Worm (Caenorhabditis elegans) whole organism, young adult: ENCODE data around the gene cng-3.

ENCODE experiments used
- B0261.1 ChIP-seq: sonication (generic microtip); optimal IDR thresholded peaks from 2 replicates; lab custom pipeline; 2016; ENCODE audit warnings: mild to moderate bottlenecking, missing genetic modification characterization, moderate library complexity, missing compliant biosample characterization
- C06A6.2 ChIP-seq: fragments of 200-800 bp; sonication (Bioruptor generic); conservative IDR thresholded peaks from 2 replicates; pipeline ENCODE4 v1.3.6; 2022; ENCODE audit warnings: missing genetic modification characterization, missing compliant biosample characterization
- C17E4.6 ChIP-seq: fragments of 200-800 bp; sonication (Bioruptor generic); IDR thresholded peaks from 2 replicates; pipeline ENCODE4 v1.3.6; 2022; ENCODE audit warnings: missing genetic modification reagents, missing genetic modification characterization, missing compliant biosample characterization
- D2030.7 ChIP-seq: fragments of 200-800 bp; sonication (Bioruptor generic); IDR thresholded peaks from 2 replicates; pipeline ENCODE4 v1.3.6; 2022; ENCODE audit warnings: missing genetic modification reagents, missing genetic modification characterization, missing compliant biosample characterization
- F33H1.4 ChIP-seq: fragments of 200-800 bp; sonication (Bioruptor generic); IDR thresholded peaks from 2 replicates; pipeline ENCODE4 v1.3.6; 2022; ENCODE audit warnings: missing genetic modification reagents, missing genetic modification characterization, missing compliant biosample characterization
- F37B4.10 ChIP-seq: fragments of 200-800 bp; sonication (Bioruptor generic); IDR thresholded peaks from 2 replicates; pipeline ENCODE4 v1.3.6; 2022; ENCODE audit warnings: missing genetic modification characterization, missing compliant biosample characterization
- F52B5.7 ChIP-seq: sonication (generic microtip); optimal IDR thresholded peaks from 2 replicates; lab custom pipeline; 2016; ENCODE audit warnings: mild to moderate bottlenecking, missing genetic modification characterization, missing compliant biosample characterization
- F57C9.4 ChIP-seq: sonication (generic microtip); optimal IDR thresholded peaks from 2 replicates; lab custom pipeline; 2017; ENCODE audit warnings: mild to moderate bottlenecking, missing genetic modification characterization, missing compliant biosample characterization
- K12H6.12 ChIP-seq: fragments of 200-800 bp; sonication (Bioruptor generic); optimal IDR thresholded peaks from 2 replicates; lab custom pipeline; 2018; ENCODE audit warnings: mild to moderate bottlenecking, missing genetic modification characterization, missing compliant biosample characterization
- T07F8.4 ChIP-seq: sonication (generic microtip); optimal IDR thresholded peaks from 2 replicates; lab custom pipeline; 2016; ENCODE audit warnings: mild to moderate bottlenecking, missing genetic modification characterization, moderate library complexity, missing compliant biosample characterization
- T26A5.8 ChIP-seq: sonication (generic microtip); optimal IDR thresholded peaks from 2 replicates; lab custom pipeline; 2016; ENCODE audit warnings: missing genetic modification characterization, missing compliant biosample characterization
- Y79H2A.3 ChIP-seq: fragments of 200-800 bp; sonication (Bioruptor generic); conservative IDR thresholded peaks from 2 replicates; pipeline ENCODE4 v1.3.6; 2022; ENCODE audit warnings: missing genetic modification reagents, missing genetic modification characterization, missing compliant biosample characterization
- Y95B8A.8 ChIP-seq: fragments of 200-800 bp; sonication (Bioruptor generic); IDR thresholded peaks from 2 replicates; pipeline ENCODE4 v1.3.6; 2022; ENCODE audit warnings: missing genetic modification reagents, missing genetic modification characterization, missing compliant biosample characterization
- aptf-3 ChIP-seq: fragments of 200-800 bp; sonication (Bioruptor generic); IDR thresholded peaks from 2 replicates; pipeline ENCODE4 v1.3.6; 2022; ENCODE audit warnings: missing genetic modification characterization, missing compliant biosample characterization
- atf-7 ChIP-seq: sonication (generic microtip); optimal IDR thresholded peaks from 2 replicates; lab custom pipeline; 2017; ENCODE audit warnings: mild to moderate bottlenecking, missing genetic modification characterization, missing compliant biosample characterization
- athp-1 ChIP-seq: sonication (generic microtip); optimal IDR thresholded peaks from 2 replicates; lab custom pipeline; 2017; ENCODE audit warnings: mild to moderate bottlenecking, missing genetic modification characterization, missing compliant biosample characterization
- attf-5 ChIP-seq: fragments of 200-800 bp; sonication (Bioruptor generic); optimal IDR thresholded peaks from 2 replicates; lab custom pipeline; 2018; ENCODE audit warnings: mild to moderate bottlenecking, missing genetic modification characterization, missing compliant biosample characterization
- ccch-3 ChIP-seq: fragments of 200-800 bp; sonication (Bioruptor generic); optimal IDR thresholded peaks from 2 replicates; lab custom pipeline; 2018; ENCODE audit warnings: mild to moderate bottlenecking, missing genetic modification characterization, missing compliant biosample characterization
- cebp-1 ChIP-seq, 2 experiments: fragments of 200-800 bp in 1 of 2; sonication (Bioruptor generic) in 1 of 2; sonication (generic microtip) in 1 of 2; IDR thresholded peaks in 1 of 2; optimal IDR thresholded peaks in 1 of 2; 2 replicates each; pipeline versions ENCODE4 v1.3.6 to Lab custom; 2017 to 2022; ENCODE audit warnings: missing compliant biosample characterization in 2 of 2, missing genetic modification characterization in 2 of 2, mild to moderate bottlenecking in 1 of 2, missing genetic modification reagents in 1 of 2, moderate library complexity in 1 of 2
- ceh-58 ChIP-seq: fragments of 200-800 bp; sonication (Bioruptor generic); IDR thresholded peaks from 2 replicates; pipeline ENCODE4 v1.3.6; 2022; ENCODE audit warnings: missing genetic modification characterization, missing compliant biosample characterization
- ceh-91 ChIP-seq: fragments of 200-800 bp; sonication (Bioruptor generic); IDR thresholded peaks from 2 replicates; pipeline ENCODE4 v1.3.6; 2022; ENCODE audit warnings: missing genetic modification reagents, missing genetic modification characterization, missing compliant biosample characterization
- egl-18 ChIP-seq: fragments of 200-800 bp; sonication (Bioruptor generic); IDR thresholded peaks from 2 replicates; pipeline ENCODE4 v1.3.6; 2022; ENCODE audit warnings: missing genetic modification reagents, missing genetic modification characterization, missing compliant biosample characterization
- egl-44 ChIP-seq: fragments of 200-800 bp; sonication (Bioruptor generic); IDR thresholded peaks from 2 replicates; pipeline ENCODE4 v1.3.6; 2022; ENCODE audit warnings: missing genetic modification reagents, missing genetic modification characterization, missing compliant biosample characterization
- gei-17 ChIP-seq: fragments of 200-800 bp; sonication (Bioruptor generic); optimal IDR thresholded peaks from 2 replicates; lab custom pipeline; 2018; ENCODE audit warnings: mild to moderate bottlenecking, missing genetic modification characterization, missing compliant biosample characterization
- him-1 ChIP-seq: sonication (generic microtip); optimal IDR thresholded peaks from 2 replicates; lab custom pipeline; 2016; ENCODE audit warnings: missing genotype, missing genetic modification reagents, missing genetic modification characterization, missing compliant biosample characterization
- hlh-26 ChIP-seq: fragments of 200-800 bp; sonication (Bioruptor generic); conservative IDR thresholded peaks from 2 replicates; pipeline ENCODE4 v1.3.6; 2022; ENCODE audit warnings: missing genetic modification reagents, missing genetic modification characterization, missing compliant biosample characterization
- hmg-1.2 ChIP-seq: fragments of 200-800 bp; sonication (Bioruptor generic); IDR thresholded peaks from 2 replicates; pipeline ENCODE4 v1.3.6; 2022; ENCODE audit warnings: missing genetic modification reagents, missing genetic modification characterization, missing compliant biosample characterization
- hrde-1 ChIP-seq: sonication (generic microtip); optimal IDR thresholded peaks from 2 replicates; lab custom pipeline; 2016; ENCODE audit warnings: missing genetic modification characterization, mild to moderate bottlenecking, missing compliant biosample characterization, moderate library complexity, missing genotype, missing genetic modification reagents, borderline replicate concordance
- lag-1 ChIP-seq: fragments of 200-800 bp; sonication (Bioruptor generic); IDR thresholded peaks from 2 replicates; pipeline ENCODE4 v1.3.6; 2022; ENCODE audit warnings: missing genetic modification reagents, missing genetic modification characterization, missing compliant biosample characterization
- let-526 ChIP-seq: fragments of 200-800 bp; sonication (Bioruptor generic); IDR thresholded peaks from 2 replicates; pipeline ENCODE4 v1.3.6; 2022; ENCODE audit warnings: missing genetic modification reagents, missing genetic modification characterization, missing compliant biosample characterization
- mcd-1 ChIP-seq: fragments of 200-800 bp; sonication (Bioruptor generic); IDR thresholded peaks from 2 replicates; pipeline ENCODE4 v1.3.6; 2022; ENCODE audit warnings: missing genetic modification reagents, missing genetic modification characterization, missing compliant biosample characterization
- nfya-1 ChIP-seq: sonication (generic microtip); optimal IDR thresholded peaks from 2 replicates; lab custom pipeline; 2017; ENCODE audit warnings: antibody characterized with exemption, missing compliant biosample characterization, missing genetic modification characterization, borderline replicate concordance; ENCODE audit not compliant: insufficient read depth
- nhr-90 ChIP-seq: sonication (generic microtip); optimal IDR thresholded peaks from 2 replicates; lab custom pipeline; 2016; ENCODE audit warnings: missing genotype, mild to moderate bottlenecking, missing genetic modification characterization, missing compliant biosample characterization
- rcor-1 ChIP-seq: fragments of 200-800 bp; sonication (Bioruptor generic); IDR thresholded peaks from 2 replicates; pipeline ENCODE4 v1.3.6; 2022; ENCODE audit warnings: missing genetic modification reagents, missing genetic modification characterization, missing compliant biosample characterization
- repo-1 ChIP-seq: sonication (generic microtip); optimal IDR thresholded peaks from 2 replicates; lab custom pipeline; 2017; ENCODE audit warnings: mild to moderate bottlenecking, missing genetic modification characterization, missing compliant biosample characterization
- rpc-1 ChIP-seq, 2 experiments: fragments of 150-350 bp in 1 of 2; sonication (generic microtip) in 1 of 2; optimal IDR thresholded peaks; 2 replicates each; lab custom pipeline; 2014 to 2018; ENCODE audit warnings: missing biosample characterization in 1 of 2, missing genetic modification characterization in 1 of 2, missing genetic modification reagents in 1 of 2, missing genotype in 1 of 2
- sdz-38 ChIP-seq: sonication (generic microtip); optimal IDR thresholded peaks from 2 replicates; lab custom pipeline; 2016; ENCODE audit warnings: missing genotype, missing genetic modification characterization, missing compliant biosample characterization
- snpc-1.3 ChIP-seq: sonication (generic microtip); optimal IDR thresholded peaks from 2 replicates; lab custom pipeline; 2017; ENCODE audit warnings: missing genetic modification characterization, mild to moderate bottlenecking, missing compliant biosample characterization, antibody characterized with exemption, moderate library complexity, missing genotype, missing genetic modification reagents; ENCODE audit not compliant: insufficient read depth
- snpc-3.4 ChIP-seq: sonication (generic microtip); optimal IDR thresholded peaks from 2 replicates; lab custom pipeline; 2017; ENCODE audit warnings: missing genetic modification characterization, mild to moderate bottlenecking, missing compliant biosample characterization, antibody characterized with exemption, moderate library complexity, missing genotype, missing genetic modification reagents
- somi-1 ChIP-seq: fragments of 200-800 bp; sonication (Bioruptor generic); optimal IDR thresholded peaks from 2 replicates; lab custom pipeline; 2018; ENCODE audit warnings: mild to moderate bottlenecking, missing genetic modification characterization, missing compliant biosample characterization
- sptf-2 ChIP-seq: fragments of 200-800 bp; sonication (Bioruptor generic); optimal IDR thresholded peaks from 2 replicates; lab custom pipeline; 2018; ENCODE audit warnings: mild to moderate bottlenecking, missing genetic modification characterization, missing compliant biosample characterization
- tlf-1 ChIP-seq: fragments of 200-800 bp; sonication (Bioruptor generic); optimal IDR thresholded peaks from 2 replicates; lab custom pipeline; 2018; ENCODE audit warnings: mild to moderate bottlenecking, missing genetic modification characterization, missing compliant biosample characterization
- unc-62 ChIP-seq: fragments of 150-350 bp; optimal IDR thresholded peaks from 2 replicates; lab custom pipeline; 2014; ENCODE audit warnings: missing biosample characterization, missing genetic modification reagents, missing genetic modification characterization
- ztf-18 ChIP-seq: sonication (generic microtip); optimal IDR thresholded peaks from 2 replicates; lab custom pipeline; 2016; ENCODE audit warnings: missing genotype, mild to moderate bottlenecking, missing genetic modification characterization, missing compliant biosample characterization
- ztf-22 ChIP-seq: fragments of 200-800 bp; sonication (Bioruptor generic); optimal IDR thresholded peaks from 2 replicates; lab custom pipeline; 2018; ENCODE audit warnings: mild to moderate bottlenecking, missing genetic modification characterization, moderate library complexity, missing compliant biosample characterization
- ztf-28 ChIP-seq: fragments of 200-800 bp; sonication (Bioruptor generic); IDR thresholded peaks from 2 replicates; pipeline ENCODE4 v1.3.6; 2022; ENCODE audit warnings: missing genetic modification reagents, missing genetic modification characterization, missing compliant biosample characterization

Gene cng-3

DNA sequence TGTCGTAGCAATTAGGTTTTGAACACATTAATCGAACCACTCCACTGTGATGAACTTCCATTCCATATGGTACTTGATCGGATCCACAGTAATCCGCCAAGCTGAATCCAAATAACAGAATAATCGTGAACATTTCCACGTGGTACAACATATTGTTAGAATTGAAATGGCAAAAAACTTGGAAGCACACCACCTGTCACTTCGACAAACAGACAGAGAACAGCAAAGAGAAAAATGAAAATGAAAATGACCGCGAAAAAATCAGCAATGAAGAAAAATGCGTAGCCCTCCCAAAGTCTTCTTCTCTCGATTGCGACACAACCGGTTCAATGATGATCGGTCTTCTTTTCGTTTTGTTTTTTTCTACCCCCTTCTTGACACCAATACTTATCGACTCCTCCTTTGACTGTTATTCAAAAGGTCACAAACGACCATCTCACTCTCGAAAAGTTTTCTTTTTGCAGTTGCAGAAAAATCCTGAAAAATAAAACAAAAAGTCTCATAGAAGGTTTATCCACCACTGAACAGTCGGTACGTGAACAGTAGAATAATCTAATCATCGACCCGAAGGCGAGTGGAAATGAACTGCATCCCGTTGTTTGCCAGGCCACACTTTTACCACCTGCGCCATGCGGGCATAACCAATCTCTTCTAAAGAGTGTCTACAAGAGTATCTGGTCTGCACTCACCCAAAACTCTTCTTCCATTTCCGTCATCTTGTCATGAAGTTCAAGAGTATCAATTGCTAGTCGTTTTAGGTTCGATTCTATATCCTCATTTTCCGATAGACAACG, 3.5 kb downstream of the cng-3 start, which contains the start of gene wrt-3 (continued):
- TF ChIP-seq attf-5 (GFP tag; lab: Kevin White, UChicago) = no peak
- no peak for TF ChIP-seq nfya-1
- no peak; the same call in 1 of the 2 replicates for TF ChIP-seq egl-44 (GFP tag; lab: Robert Waterston, UW)
- TF ChIP-seq athp-1 (tag; lab: Kevin White, UChicago) = no peak
- no peak for TF ChIP-seq hlh-26 (GFP tag; lab: Robert Waterston, UW)
- peak; percentile 48 for TF ChIP-seq F57C9.4 (tag; lab: Kevin White, UChicago)
- no peak for TF ChIP-seq F37B4.10 (GFP tag; lab: Robert Waterston, UW)
- TF ChIP-seq rcor-1 (GFP tag; lab: Robert Waterston, UW) = peak; percentile 77
- TF ChIP-seq T26A5.8 = peak; percentile 93
- TF ChIP-seq Y95B8A.8 (GFP tag; lab: Robert Waterston, UW) = no peak
- TF ChIP-seq mcd-1 (GFP tag; lab: Robert Waterston, UW) = no peak; the same call in 1 of the 2 replicates
- peak; percentile 88 for TF ChIP-seq T07F8.4 (tag; lab: Kevin White, UChicago)
- peak; percentile 92 for TF ChIP-seq snpc-3.4 (tag; lab: Kevin White, UChicago)
- peak; percentile 62; the same call in 1 of the 2 replicates for TF ChIP-seq egl-18 (GFP tag; lab: Robert Waterston, UW)
- TF ChIP-seq ceh-58 (GFP tag; lab: Robert Waterston, UW) = 0 out of 2 replicates have a peak, but pooled peaks have one; percentile 80
- TF ChIP-seq D2030.7 = peak; percentile 73
- no peak for TF ChIP-seq C06A6.2 (GFP tag; lab: Robert Waterston, UW)
- peak; percentile 69 for TF ChIP-seq ztf-22
- peak; percentile 97 for TF ChIP-seq rpc-1 (optimal IDR thresholded peaks at IDR 0.05; lab: Kevin White, UChicago)
- peak; percentile 99 for TF ChIP-seq rpc-1 (tag; optimal IDR thresholded peaks at IDR 0.05; lab: Kevin White, UChicago)
- TF ChIP-seq let-526 (GFP tag; lab: Robert Waterston, UW) = no peak
- peak; percentile 96 for TF ChIP-seq aptf-3 (GFP tag; lab: Robert Waterston, UW)
- TF ChIP-seq unc-62 = no peak
- TF ChIP-seq snpc-1.3 (tag; lab: Kevin White, UChicago) = peak; percentile 96
- peak; percentile 96 for TF ChIP-seq him-1
- TF ChIP-seq F52B5.7 (tag; lab: Kevin White, UChicago) = peak; percentile 95
- TF ChIP-seq ztf-28 = 0 out of 2 replicates have a peak, but pooled peaks have one; percentile 33
- TF ChIP-seq C17E4.6 = 0 out of 2 replicates have a peak, but pooled peaks have one; percentile 14
- TF ChIP-seq atf-7 (tag; lab: Kevin White, UChicago) = peak; percentile 66
- TF ChIP-seq hrde-1 (tag; lab: Kevin White, UChicago) = peak; percentile 88
- TF ChIP-seq sdz-38 (tag; lab: Kevin White, UChicago) = peak; percentile 13
- no peak for TF ChIP-seq lag-1 (GFP tag; lab: Robert Waterston, UW)
- TF ChIP-seq somi-1 = peak; percentile 66
- peak; percentile 41 for TF ChIP-seq ccch-3
- no peak for TF ChIP-seq gei-17 (GFP tag; lab: Kevin White, UChicago)
- TF ChIP-seq, all 124 proteins: peak for 78

DNA sequence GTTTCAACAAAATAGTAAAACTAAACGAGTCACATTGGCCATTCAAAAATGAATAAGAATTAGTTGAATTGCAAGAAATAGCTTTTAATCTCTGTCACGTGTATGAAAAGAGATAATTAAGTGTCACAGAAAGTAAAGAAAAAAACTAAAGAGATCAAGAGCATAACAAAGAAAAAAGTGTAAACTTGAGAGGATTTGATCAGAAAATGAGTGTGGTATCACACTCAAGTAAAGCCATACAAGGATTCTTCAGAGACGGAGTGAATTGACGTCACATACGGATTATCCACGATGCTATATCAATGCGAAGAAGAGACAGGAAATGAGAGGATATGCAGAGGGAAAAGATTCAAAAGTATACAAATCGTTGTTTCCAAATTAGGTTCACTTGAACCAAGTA, 11.5 kb downstream of the cng-3 start:
- TF ChIP-seq egl-44 (GFP tag; lab: Robert Waterston, UW) (no peak), ztf-18 (tag; lab: Kevin White, UChicago) (no peak), sptf-2 (GFP tag; lab: Kevin White, UChicago) (no peak), ceh-91 (GFP tag; lab: Robert Waterston, UW) (no peak), gei-17 (GFP tag; lab: Kevin White, UChicago) (no peak), hmg-1.2 (no peak), tlf-1 (GFP tag; lab: Kevin White, UChicago) (no peak), cebp-1 (GFP tag; IDR thresholded peaks at IDR 0.05; lab: Robert Waterston, UW) (no peak), cebp-1 (tag; optimal IDR thresholded peaks at IDR 0.05; lab: Kevin White, UChicago) (no peak), K12H6.12 (tag; lab: Kevin White, UChicago) (no peak), Y79H2A.3 (GFP tag; lab: Robert Waterston, UW) (no peak), nhr-90 (tag; lab: Kevin White, UChicago) (no peak), F33H1.4 (GFP tag; lab: Robert Waterston, UW) (no peak), repo-1 (no peak), B0261.1 (tag; lab: Kevin White, UChicago) (no peak), hlh-26 (GFP tag; lab: Robert Waterston, UW) (no peak)
